Worm (Caenorhabditis elegans) whole organism, young adult: ENCODE results near the gene C28H8.2.

Experiments
- C17E4.6 ChIP-seq: fragments of 200-800 bp; sonication (Bioruptor generic); IDR thresholded peaks from 2 replicates; pipeline ENCODE4 v1.3.6; 2022; ENCODE audit warnings: missing genetic modification reagents, missing genetic modification characterization, missing compliant biosample characterization
- F57A8.1 ChIP-seq: fragments of 200-800 bp; sonication (Bioruptor generic); optimal IDR thresholded peaks from 2 replicates; lab custom pipeline; 2018; ENCODE audit warnings: mild to moderate bottlenecking, missing genetic modification characterization, moderate library complexity, missing compliant biosample characterization
- ceh-27 ChIP-seq: fragments of 200-800 bp; sonication (Bioruptor generic); optimal IDR thresholded peaks from 2 replicates; lab custom pipeline; 2018; ENCODE audit warnings: mild to moderate bottlenecking, missing genetic modification characterization, moderate library complexity, missing compliant biosample characterization
- dpl-1 ChIP-seq: fragments of 150-350 bp; optimal IDR thresholded peaks from 2 replicates; lab custom pipeline; 2014; ENCODE audit warnings: missing biosample characterization, missing genetic modification reagents, missing genetic modification characterization
- ets-4 ChIP-seq: fragments of 200-800 bp; sonication (Bioruptor generic); optimal IDR thresholded peaks from 2 replicates; lab custom pipeline; 2018; ENCODE audit warnings: mild to moderate bottlenecking, missing genetic modification characterization, missing compliant biosample characterization
- madf-8 ChIP-seq: fragments of 200-800 bp; sonication (Bioruptor generic); conservative IDR thresholded peaks from 2 replicates; pipeline ENCODE4 v1.3.6; 2022; ENCODE audit warnings: missing genetic modification reagents, missing genetic modification characterization, missing compliant biosample characterization
- nfya-1 ChIP-seq: sonication (generic microtip); optimal IDR thresholded peaks from 2 replicates; lab custom pipeline; 2017; ENCODE audit warnings: antibody characterized with exemption, missing compliant biosample characterization, missing genetic modification characterization, borderline replicate concordance; ENCODE audit not compliant: insufficient read depth

- TF ChIP-seq C17E4.6, result no peak
- no peak for TF ChIP-seq ceh-27 (GFP tag; lab: Kevin White, UChicago)
- no peak for TF ChIP-seq madf-8 (GFP tag; lab: Robert Waterston, UW)
- no peak for TF ChIP-seq F57A8.1
- no peak for TF ChIP-seq nfya-1
- no peak for TF ChIP-seq ets-4 (GFP tag; lab: Kevin White, UChicago)
- TF ChIP-seq dpl-1 (GFP tag; lab: Kevin White, UChicago), result no peak
Measured at ce11 chrIII:5884007-5884406, 36.1 kb upstream of the C28H8.2 start, which contains the start of gene C28H8.5.
